Worm (Caenorhabditis elegans) whole organism, L2 larva: ENCODE measurements around the gene lron-2.

ENCODE experiments used
- C34F6.9 ChIP-seq: fragments of 150-350 bp; optimal IDR thresholded peaks from 2 replicates; lab custom pipeline; 2014; ENCODE audit warnings: missing biosample characterization, missing genetic modification characterization
- F13H6.1 ChIP-seq: sonication (generic microtip); optimal IDR thresholded peaks from 2 replicates; lab custom pipeline; 2016; ENCODE audit warnings: missing genetic modification characterization, missing compliant biosample characterization
- R02D3.7 ChIP-seq: fragments of 150-350 bp; optimal IDR thresholded peaks from 2 replicates; lab custom pipeline; 2014; ENCODE audit warnings: missing biosample characterization, missing genetic modification characterization
- Y55F3AM.14 ChIP-seq: fragments of 200-800 bp; sonication (Bioruptor generic); optimal IDR thresholded peaks from 2 replicates; lab custom pipeline; 2018; ENCODE audit warnings: mild to moderate bottlenecking, missing genetic modification characterization, missing compliant biosample characterization
- ZK546.5 ChIP-seq: sonication (generic microtip); optimal IDR thresholded peaks from 2 replicates; lab custom pipeline; 2017; ENCODE audit warnings: missing biosample characterization, missing genetic modification characterization
- alr-1 ChIP-seq: fragments of 150-350 bp; optimal IDR thresholded peaks from 2 replicates; lab custom pipeline; 2014; ENCODE audit warnings: missing biosample characterization, missing genetic modification characterization
- aly-2 ChIP-seq: fragments of 150-350 bp; optimal IDR thresholded peaks from 2 replicates; lab custom pipeline; 2014; ENCODE audit warnings: missing biosample characterization, missing genetic modification characterization
- ama-1 ChIP-seq: fragments of 150-350 bp; optimal IDR thresholded peaks from 2 replicates; lab custom pipeline; 2018; ENCODE audit warnings: inconsistent platforms
- blmp-1 ChIP-seq: sonication (generic microtip); optimal IDR thresholded peaks from 2 replicates; lab custom pipeline; 2017; ENCODE audit warnings: missing genetic modification characterization, mild to moderate bottlenecking, missing compliant biosample characterization, antibody characterized with exemption, moderate library complexity; ENCODE audit not compliant: insufficient read depth
- ceh-16 ChIP-seq: fragments of 150-350 bp; optimal IDR thresholded peaks from 2 replicates; lab custom pipeline; 2014; ENCODE audit warnings: missing biosample characterization, missing genetic modification characterization
- ceh-82 ChIP-seq: fragments of 150-350 bp; optimal IDR thresholded peaks from 2 replicates; lab custom pipeline; 2014; ENCODE audit warnings: missing biosample characterization, missing genetic modification characterization
- crh-2 ChIP-seq: sonication (generic microtip); optimal IDR thresholded peaks from 2 replicates; lab custom pipeline; 2017; ENCODE audit warnings: missing biosample characterization, missing genetic modification characterization
- dmd-4 ChIP-seq: sonication (generic microtip); optimal IDR thresholded peaks from 2 replicates; lab custom pipeline; 2017; ENCODE audit warnings: missing biosample characterization, missing genetic modification characterization
- egl-27 ChIP-seq: sonication (generic microtip); optimal IDR thresholded peaks from 3 replicates; lab custom pipeline; 2017; ENCODE audit warnings: missing biosample characterization, missing genetic modification reagents, missing genetic modification characterization
- elt-1 ChIP-seq: fragments of 150-350 bp; optimal IDR thresholded peaks from 2 replicates; lab custom pipeline; 2014; ENCODE audit warnings: missing biosample characterization, missing genetic modification characterization
- elt-3 ChIP-seq: sonication (generic microtip); optimal IDR thresholded peaks from 2 replicates; lab custom pipeline; 2017; ENCODE audit warnings: missing biosample characterization, missing genetic modification characterization
- fos-1 ChIP-seq: fragments of 150-350 bp; optimal IDR thresholded peaks from 2 replicates; lab custom pipeline; 2014; ENCODE audit warnings: missing biosample characterization, missing genetic modification characterization
- gmeb-1 ChIP-seq: fragments of 150-350 bp; optimal IDR thresholded peaks from 2 replicates; lab custom pipeline; 2014; ENCODE audit warnings: missing biosample characterization, missing genetic modification characterization
- lin-11 ChIP-seq: fragments of 150-350 bp; sonication (generic microtip); optimal IDR thresholded peaks from 2 replicates; lab custom pipeline; 2014; ENCODE audit warnings: missing biosample characterization, missing genetic modification characterization, inconsistent platforms, mixed read lengths
- lin-13 ChIP-seq: fragments of 150-350 bp; optimal IDR thresholded peaks from 2 replicates; lab custom pipeline; 2014; ENCODE audit warnings: missing biosample characterization, missing genetic modification reagents, missing genetic modification characterization
- lin-39 ChIP-seq: fragments of 150-350 bp; optimal IDR thresholded peaks from 2 replicates; lab custom pipeline; 2014; ENCODE audit warnings: missing biosample characterization, missing genetic modification reagents, missing genetic modification characterization
- lsy-2 ChIP-seq, 2 experiments: fragments of 150-350 bp in 1 of 2; sonication (generic microtip) in 1 of 2; optimal IDR thresholded peaks; 2 replicates each; lab custom pipeline; 2014 to 2017; ENCODE audit warnings: missing biosample characterization in 2 of 2, missing genetic modification characterization in 2 of 2
- mab-5 ChIP-seq: fragments of 150-350 bp; optimal IDR thresholded peaks from 2 replicates; lab custom pipeline; 2014; ENCODE audit warnings: missing biosample characterization, missing genetic modification characterization
- mbf-1 ChIP-seq: sonication (generic microtip); optimal IDR thresholded peaks from 2 replicates; lab custom pipeline; 2017; ENCODE audit warnings: missing biosample characterization, missing genetic modification characterization
- mdl-1 ChIP-seq, 2 experiments: fragments of 150-350 bp in 1 of 2; sonication (generic microtip) in 1 of 2; optimal IDR thresholded peaks; 2 replicates each; lab custom pipeline; 2017; ENCODE audit warnings: missing biosample characterization in 2 of 2, missing genetic modification characterization in 2 of 2
- nhr-10 ChIP-seq: sonication (generic microtip); optimal IDR thresholded peaks from 2 replicates; lab custom pipeline; 2017; ENCODE audit warnings: missing biosample characterization, missing genetic modification characterization
- nhr-11 ChIP-seq: fragments of 150-350 bp; optimal IDR thresholded peaks from 2 replicates; lab custom pipeline; 2014; ENCODE audit warnings: missing biosample characterization, missing genetic modification characterization
- nhr-12 ChIP-seq: fragments of 150-350 bp; optimal IDR thresholded peaks from 2 replicates; lab custom pipeline; 2014; ENCODE audit warnings: missing biosample characterization, missing genetic modification characterization
- nhr-129 ChIP-seq: fragments of 150-350 bp; optimal IDR thresholded peaks from 2 replicates; lab custom pipeline; 2014; ENCODE audit warnings: missing biosample characterization, missing genetic modification characterization
- nhr-21 ChIP-seq: fragments of 150-350 bp; optimal IDR thresholded peaks from 2 replicates; lab custom pipeline; 2014; ENCODE audit warnings: missing biosample characterization, missing genetic modification characterization
- nhr-23 ChIP-seq: fragments of 150-350 bp; optimal IDR thresholded peaks from 2 replicates; lab custom pipeline; 2014; ENCODE audit warnings: missing biosample characterization, missing genetic modification reagents, missing genetic modification characterization
- nhr-237 ChIP-seq: fragments of 150-350 bp; optimal IDR thresholded peaks from 2 replicates; lab custom pipeline; 2014; ENCODE audit warnings: missing biosample characterization, missing genetic modification characterization
- nhr-25 ChIP-seq: fragments of 150-350 bp; sonication (generic microtip); optimal IDR thresholded peaks from 3 replicates; lab custom pipeline; 2014; ENCODE audit warnings: missing biosample characterization, missing genetic modification characterization
- nhr-6 ChIP-seq: fragments of 150-350 bp; optimal IDR thresholded peaks from 2 replicates; lab custom pipeline; 2014; ENCODE audit warnings: missing biosample characterization, missing genetic modification characterization
- nhr-77 ChIP-seq: fragments of 150-350 bp; optimal IDR thresholded peaks from 2 replicates; lab custom pipeline; 2014; ENCODE audit warnings: missing biosample characterization, missing genetic modification characterization
- peb-1 ChIP-seq: fragments of 150-350 bp; optimal IDR thresholded peaks from 2 replicates; lab custom pipeline; 2014; ENCODE audit warnings: missing biosample characterization, missing genetic modification characterization
- sem-4 ChIP-seq: fragments of 150-350 bp; optimal IDR thresholded peaks from 2 replicates; lab custom pipeline; 2014; ENCODE audit warnings: missing biosample characterization, missing genetic modification reagents, missing genetic modification characterization
- skn-1 ChIP-seq: sonication (generic microtip); optimal IDR thresholded peaks from 2 replicates; lab custom pipeline; 2017; ENCODE audit warnings: missing biosample characterization, missing genetic modification characterization
- sma-3 ChIP-seq: sonication (generic microtip); optimal IDR thresholded peaks from 2 replicates; lab custom pipeline; 2016; ENCODE audit warnings: missing genetic modification reagents, missing genetic modification characterization, missing compliant biosample characterization
- sma-9 ChIP-seq, 2 experiments: fragments of 150-350 bp in 1 of 2; sonication (generic microtip) in 1 of 2; optimal IDR thresholded peaks; 2 replicates each; lab custom pipeline; 2014 to 2016; ENCODE audit warnings: missing genetic modification characterization in 2 of 2, mild to moderate bottlenecking in 1 of 2, missing biosample characterization in 1 of 2, missing compliant biosample characterization in 1 of 2, missing genetic modification reagents in 1 of 2, moderate library complexity in 1 of 2
- snpc-4 ChIP-seq: fragments of 150-350 bp; optimal IDR thresholded peaks from 2 replicates; lab custom pipeline; 2014; ENCODE audit warnings: missing biosample characterization, missing genetic modification characterization
- unc-39 ChIP-seq: fragments of 150-350 bp; optimal IDR thresholded peaks from 2 replicates; lab custom pipeline; 2014; ENCODE audit warnings: missing biosample characterization, missing genetic modification characterization
- unc-55 ChIP-seq: fragments of 150-350 bp; sonication (generic microtip); optimal IDR thresholded peaks from 3 replicates; lab custom pipeline; 2014; ENCODE audit warnings: missing biosample characterization, missing genetic modification reagents, missing genetic modification characterization
- unc-62 ChIP-seq: fragments of 150-350 bp; optimal IDR thresholded peaks from 2 replicates; lab custom pipeline; 2014; ENCODE audit warnings: missing biosample characterization, missing genetic modification reagents, missing genetic modification characterization
- zag-1 ChIP-seq: fragments of 150-350 bp; optimal IDR thresholded peaks from 2 replicates; lab custom pipeline; 2014; ENCODE audit warnings: missing biosample characterization, missing genetic modification characterization
- ztf-1 ChIP-seq: fragments of 200-800 bp; sonication (Bioruptor generic); conservative IDR thresholded peaks from 2 replicates; pipeline ENCODE4 v1.3.6; 2022; ENCODE audit warnings: missing genetic modification characterization, missing compliant biosample characterization
- ztf-11 ChIP-seq: sonication (generic microtip); optimal IDR thresholded peaks from 2 replicates; lab custom pipeline; 2017; ENCODE audit warnings: missing biosample characterization, missing genetic modification characterization
- ztf-4 ChIP-seq: fragments of 150-350 bp; optimal IDR thresholded peaks from 2 replicates; lab custom pipeline; 2014; ENCODE audit warnings: missing biosample characterization, missing genetic modification characterization

Gene lron-2

ce11 chrV:9321185-9321584, 33.8 kb upstream of the lron-2 start, which contains the start of gene F44A2.7:
Gene F44A2.7 (plus strand): TSS chrV:9321485.
- no peak for TF ChIP-seq ama-1 (lab: Kevin White, UChicago)
- TF ChIP-seq lin-11 (tag; lab: Kevin White, UChicago), result no peak
- TF ChIP-seq gmeb-1, result no peak
- TF ChIP-seq mbf-1 (tag; lab: Kevin White, UChicago), result no peak
- no peak for TF ChIP-seq ZK546.5 (tag; lab: Kevin White, UChicago)
- TF ChIP-seq ztf-4 (tag; lab: Kevin White, UChicago), result no peak
- no peak for TF ChIP-seq fos-1 (tag; lab: Kevin White, UChicago)
- TF ChIP-seq R02D3.7 (tag; lab: Kevin White, UChicago), result no peak
- TF ChIP-seq mab-5 (tag; lab: Kevin White, UChicago), result no peak
- no peak for TF ChIP-seq nhr-77 (tag; lab: Kevin White, UChicago)
- no peak for TF ChIP-seq nhr-10 (tag; lab: Kevin White, UChicago)
- TF ChIP-seq nhr-23 (tag; lab: Kevin White, UChicago), result no peak
- no peak for TF ChIP-seq skn-1
- TF ChIP-seq lsy-2 (tag; optimal IDR thresholded peaks at IDR 0.05; lab: Kevin White, UChicago), result no peak
- TF ChIP-seq aly-2 (tag; lab: Kevin White, UChicago), result no peak
- TF ChIP-seq unc-62, result no peak
- no peak for TF ChIP-seq nhr-11
- TF ChIP-seq, all 48 proteins: peak for 0

DNA sequence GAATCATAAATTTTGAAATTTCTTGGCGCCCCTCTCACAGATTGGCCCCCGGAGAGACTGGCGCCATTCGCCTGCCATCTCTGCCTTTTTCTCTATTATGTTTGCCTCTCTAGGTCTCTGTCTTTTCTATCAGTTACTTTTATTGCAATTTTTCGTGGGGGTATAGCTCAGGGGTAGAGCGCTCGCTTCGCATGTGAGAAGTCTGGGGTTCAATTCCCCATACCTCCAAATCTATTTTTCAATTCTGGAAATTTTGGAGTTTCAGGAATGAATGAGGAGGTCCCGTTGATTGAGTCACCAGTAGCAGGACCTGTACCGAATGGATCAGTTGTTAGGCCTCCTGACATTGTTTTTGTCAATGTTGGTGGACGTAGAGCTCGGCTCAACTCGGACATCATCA, 30.7 kb upstream of the lron-2 start, which contains the start of gene kvs-3:
TSS of gene kvs-3 (plus strand) at position 266 of the 400 bp plus-strand sequence.
- TF ChIP-seq ceh-16 (tag; lab: Kevin White, UChicago) (no peak), mbf-1 (tag; lab: Kevin White, UChicago) (no peak), skn-1 (no peak), nhr-77 (tag; lab: Kevin White, UChicago) (no peak), elt-3 (tag; lab: Kevin White, UChicago) (no peak), nhr-11 (no peak), alr-1 (tag; lab: Kevin White, UChicago) (no peak), blmp-1 (tag; lab: Kevin White, UChicago) (no peak), unc-62 (no peak), C34F6.9 (tag; lab: Kevin White, UChicago) (peak; percentile 12), lsy-2 (tag; optimal IDR thresholded peaks at IDR 0.05; lab: Kevin White, UChicago) (peak in 1 of 2 experiments; percentile 36), nhr-10 (tag; lab: Kevin White, UChicago) (no peak), ztf-1 (GFP tag; lab: Robert Waterston, UW) (no peak), lin-13 (GFP tag; lab: Kevin White, UChicago) (peak; percentile 45), Y55F3AM.14 (GFP tag; lab: Kevin White, UChicago) (peak; percentile 8), nhr-25 (tag; lab: Kevin White, UChicago) (no peak), nhr-23 (tag; lab: Kevin White, UChicago) (no peak), zag-1 (tag; lab: Kevin White, UChicago) (no peak), elt-1 (no peak), dmd-4 (tag; lab: Kevin White, UChicago) (no peak), mab-5 (tag; lab: Kevin White, UChicago) (peak; percentile 36), aly-2 (tag; lab: Kevin White, UChicago) (no peak), nhr-129 (tag; lab: Kevin White, UChicago) (peak; percentile 55), ztf-11 (tag; lab: Kevin White, UChicago) (no peak), crh-2 (peak; percentile 72), F13H6.1 (tag; lab: Kevin White, UChicago) (peak; percentile 33), sma-3 (GFP tag; lab: Kevin White, UChicago) (peak; percentile 47), sma-9 (GFP tag; optimal IDR thresholded peaks at IDR 0.05; lab: Kevin White, UChicago) (peak; percentile 84), sma-9 (tag; optimal IDR thresholded peaks at IDR 0.05; lab: Kevin White, UChicago) (no peak), nhr-237 (no peak), ama-1 (lab: Kevin White, UChicago) (no peak), peb-1 (tag; lab: Kevin White, UChicago) (no peak), sem-4 (tag; lab: Kevin White, UChicago) (no peak), R02D3.7 (tag; lab: Kevin White, UChicago) (no peak), fos-1 (tag; lab: Kevin White, UChicago) (peak; percentile 46), mdl-1 (tag; optimal IDR thresholded peaks at IDR 0.05; lab: Kevin White, UChicago) (no peak), nhr-6 (tag; lab: Kevin White, UChicago) (no peak), snpc-4 (no peak), egl-27 (tag; lab: Kevin White, UChicago) (peak; percentile 57), unc-55 (peak; percentile 22), lin-11 (tag; lab: Kevin White, UChicago) (no peak), ztf-4 (tag; lab: Kevin White, UChicago) (no peak), nhr-12 (no peak), nhr-21 (tag; lab: Kevin White, UChicago) (peak; percentile 15), unc-39 (tag; lab: Kevin White, UChicago) (no peak), lin-39 (no peak), gmeb-1 (no peak), ceh-82 (tag; lab: Kevin White, UChicago) (no peak), ZK546.5 (tag; lab: Kevin White, UChicago) (no peak)
- TF ChIP-seq, all 48 proteins: peak for 14
